Worm (Caenorhabditis elegans): Measurements from ENCODE around the gene F59E12.3.

ce11 chrII:5636826-5637225 lies 1.3 kb upstream of the F59E12.3 start, which contains the start of gene F59E12.8:
- TF ChIP-seq fos-1 (tag; optimal IDR thresholded peaks at IDR 0.05): no peak
- no peak for TF ChIP-seq lin-11 (tag; optimal IDR thresholded peaks at IDR 0.05)
- no peak for TF ChIP-seq unc-55 (GFP tag; optimal IDR thresholded peaks at IDR 0.05)
